Fruit fly (Drosophila melanogaster) whole organism, adult: ENCODE measurements around the gene DCTN5-p25.

Experiments used
- CG12768 ChIP-seq: fragments of 200-800 bp; sonication (Bioruptor generic); optimal IDR thresholded peaks from 2 replicates; lab custom pipeline; 2017; ENCODE audit warnings: missing biosample characterization, missing genetic modification characterization, mild to moderate bottlenecking, moderate library complexity, missing genetic modification reagents
- CG33017 ChIP-seq: fragments of 200-800 bp; sonication (Bioruptor generic); optimal IDR thresholded peaks from 2 replicates; lab custom pipeline; 2018; ENCODE audit warnings: missing biosample characterization, mild to moderate bottlenecking, missing genetic modification characterization, moderate library complexity
- CG5204 ChIP-seq: fragments of 200-800 bp; sonication (Bioruptor generic); optimal IDR thresholded peaks from 2 replicates; lab custom pipeline; 2016; ENCODE audit warnings: missing biosample characterization, missing genetic modification characterization
- CG7045 ChIP-seq: fragments of 200-800 bp; sonication (Bioruptor generic); optimal IDR thresholded peaks from 2 replicates; lab custom pipeline; 2017; ENCODE audit warnings: missing biosample characterization, mild to moderate bottlenecking, missing genetic modification characterization
- Clk ChIP-seq: fragments of 200-800 bp; sonication (Bioruptor generic); optimal IDR thresholded peaks from 2 replicates; lab custom pipeline; 2017; ENCODE audit warnings: missing biosample characterization, missing genetic modification characterization
- bab1 ChIP-seq: fragments of 200-800 bp; sonication (Bioruptor generic); optimal IDR thresholded peaks from 3 replicates; lab custom pipeline; 2019; ENCODE audit warnings: missing biosample characterization, mild to moderate bottlenecking, missing genetic modification characterization, moderate library complexity
- cnc ChIP-seq, 2 experiments: fragments of >200 bp; optimal IDR thresholded peaks; 2 replicates each; lab custom pipeline; 2017
- ovo ChIP-seq: fragments of 200-800 bp; sonication (Bioruptor generic); optimal IDR thresholded peaks from 2 replicates; lab custom pipeline; 2016; ENCODE audit warnings: missing biosample characterization, missing genetic modification characterization
- pad ChIP-seq: fragments of 200-800 bp; sonication (Bioruptor generic); optimal IDR thresholded peaks from 3 replicates; lab custom pipeline; 2017; ENCODE audit warnings: missing biosample characterization, missing genetic modification characterization, mild to moderate bottlenecking, moderate library complexity, missing genetic modification reagents
- toe ChIP-seq: fragments of 200-800 bp; sonication (Bioruptor generic); optimal IDR thresholded peaks from 2 replicates; lab custom pipeline; 2016; ENCODE audit warnings: missing biosample characterization, missing genetic modification characterization

DNA sequence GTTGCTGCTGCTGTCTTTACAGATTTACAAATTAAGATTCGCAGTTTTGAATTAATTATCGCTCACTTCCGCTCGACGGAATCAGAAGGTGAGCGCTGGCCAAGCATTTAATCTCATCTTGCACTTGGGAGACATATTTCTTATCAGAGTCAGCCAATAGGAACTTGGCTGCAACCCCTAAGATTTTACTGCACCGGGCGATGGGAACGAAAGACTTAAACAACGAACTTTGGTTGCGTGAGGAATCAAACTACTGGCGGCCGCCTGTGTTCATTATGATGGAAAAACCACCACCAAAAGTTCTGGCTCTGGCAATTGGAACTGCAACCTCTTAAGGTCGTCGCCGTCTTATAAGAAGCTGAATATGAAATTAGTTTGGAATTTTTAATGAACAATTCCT, 38.2 kb downstream of the DCTN5-p25 start:
- TF ChIP-seq CG5204 (GFP tag; lab: Kevin White, UChicago) (no peak), CG7045 (no peak), CG33017 (no peak), toe (no peak), ovo (no peak), pad (GFP tag; lab: Kevin White, UChicago) (no peak), Clk (GFP tag; lab: Kevin White, UChicago) (no peak), bab1 (GFP tag; lab: Kevin White, UChicago) (no peak), CG12768 (no peak), cnc (optimal IDR thresholded peaks at IDR 0.05; lab: Kevin White, UChicago) (no peak)
